Worm (Caenorhabditis elegans) whole organism, L4 larva: ENCODE measurements around the gene C18C4.7.

Source experiments
- daf-12 ChIP-seq: fragments of 150-350 bp; optimal IDR thresholded peaks from 2 replicates; lab custom pipeline; 2014; ENCODE audit warnings: missing biosample characterization, missing genetic modification reagents, missing genetic modification characterization
- dpl-1 ChIP-seq: fragments of 150-350 bp; optimal IDR thresholded peaks from 2 replicates; lab custom pipeline; 2014; ENCODE audit warnings: missing biosample characterization, missing genetic modification reagents, missing genetic modification characterization

DNA sequence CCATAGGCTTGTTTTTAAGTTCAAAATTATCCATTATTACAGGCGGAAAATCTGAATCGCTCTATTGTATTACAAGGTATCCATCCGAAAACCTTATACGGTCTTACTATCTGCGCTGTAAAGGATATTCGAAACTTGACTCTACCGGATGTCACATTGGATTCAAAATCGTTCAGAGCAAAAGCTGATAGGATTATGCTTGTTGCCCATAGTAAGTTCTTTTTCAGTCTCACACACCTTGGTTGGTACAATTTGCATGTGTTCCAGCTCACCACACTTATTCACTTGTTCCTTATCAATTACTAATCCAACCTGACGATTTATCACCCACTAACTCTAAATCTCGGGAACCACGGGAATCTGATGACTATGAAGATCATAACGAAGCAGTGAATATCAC, 39.3 kb downstream of the C18C4.7 start:
- TF ChIP-seq daf-12 (tag; lab: Kevin White, UChicago) (no peak), dpl-1 (GFP tag; lab: Kevin White, UChicago) (no peak)
